Worm (Caenorhabditis elegans) whole organism, young adult: ENCODE results near the gene sri-28.
"Not testable (repeated sequence)": the region's sequence is repeated elsewhere in the genome, so short reads cannot be mapped to it uniquely, and the experiment has no call there.

ENCODE experiments used
- C06A6.2 ChIP-seq: fragments of 200-800 bp; sonication (Bioruptor generic); conservative IDR thresholded peaks from 2 replicates; pipeline ENCODE4 v1.3.6; 2022; ENCODE audit warnings: missing genetic modification characterization, missing compliant biosample characterization
- F22D6.2 ChIP-seq: sonication (generic microtip); optimal IDR thresholded peaks from 2 replicates; lab custom pipeline; 2016; ENCODE audit warnings: mild to moderate bottlenecking, missing genetic modification characterization, missing compliant biosample characterization
- ama-1 ChIP-seq, 3 experiments: fragments of 150-350 bp in 1 of 3; sonication (generic microtip) in 2 of 3; optimal IDR thresholded peaks; 2 replicates each; lab custom pipeline; 2014 to 2018; ENCODE audit warnings: missing biosample characterization in 2 of 3, missing genetic modification characterization in 2 of 3, missing genetic modification reagents in 2 of 3
- ccch-3 ChIP-seq: fragments of 200-800 bp; sonication (Bioruptor generic); optimal IDR thresholded peaks from 2 replicates; lab custom pipeline; 2018; ENCODE audit warnings: mild to moderate bottlenecking, missing genetic modification characterization, missing compliant biosample characterization
- dpl-1 ChIP-seq: fragments of 150-350 bp; optimal IDR thresholded peaks from 2 replicates; lab custom pipeline; 2014; ENCODE audit warnings: missing biosample characterization, missing genetic modification reagents, missing genetic modification characterization
- repo-1 ChIP-seq: sonication (generic microtip); optimal IDR thresholded peaks from 2 replicates; lab custom pipeline; 2017; ENCODE audit warnings: mild to moderate bottlenecking, missing genetic modification characterization, missing compliant biosample characterization
- snpc-1.3 ChIP-seq: sonication (generic microtip); optimal IDR thresholded peaks from 2 replicates; lab custom pipeline; 2017; ENCODE audit warnings: missing genetic modification characterization, mild to moderate bottlenecking, missing compliant biosample characterization, antibody characterized with exemption, moderate library complexity, missing genotype, missing genetic modification reagents; ENCODE audit not compliant: insufficient read depth
- unc-62 ChIP-seq: fragments of 150-350 bp; optimal IDR thresholded peaks from 2 replicates; lab custom pipeline; 2014; ENCODE audit warnings: missing biosample characterization, missing genetic modification reagents, missing genetic modification characterization
- ztf-25 ChIP-seq: fragments of 200-800 bp; sonication (Bioruptor generic); IDR thresholded peaks from 2 replicates; pipeline ENCODE4 v1.3.6; 2022; ENCODE audit warnings: missing genetic modification reagents, missing genetic modification characterization, missing compliant biosample characterization

ce11 chrII:3031292-3031691 is 17.2 kb upstream of the sri-28 start:
- not testable (repeated sequence) for TF ChIP-seq C06A6.2 (GFP tag; lab: Robert Waterston, UW); ccch-3 (GFP tag; lab: Kevin White, UChicago); unc-62 (GFP tag; lab: Kevin White, UChicago); repo-1 (tag; lab: Kevin White, UChicago); ama-1 (optimal IDR thresholded peaks at IDR 0.05; lab: Kevin White, UChicago); ama-1 (GFP tag; optimal IDR thresholded peaks at IDR 0.05; lab: Kevin White, UChicago); dpl-1 (GFP tag; lab: Kevin White, UChicago); ztf-25 (GFP tag; lab: Robert Waterston, UW); snpc-1.3 (tag; lab: Kevin White, UChicago); F22D6.2
